Worm (Caenorhabditis elegans) whole organism, late embryonic: ENCODE measurements around the gene C44C10.9.

ENCODE experiments used
- C08G9.2 ChIP-seq: sonication (generic microtip); optimal IDR thresholded peaks from 2 replicates; lab custom pipeline; 2016; ENCODE audit warnings: mild to moderate bottlenecking, missing genetic modification characterization, moderate library complexity, missing compliant biosample characterization
- K02D7.2 ChIP-seq: sonication (generic microtip); optimal IDR thresholded peaks from 2 replicates; lab custom pipeline; 2017; ENCODE audit warnings: mild to moderate bottlenecking, missing genetic modification characterization, missing compliant biosample characterization
- Y22D7AL.16 ChIP-seq: sonication (generic microtip); optimal IDR thresholded peaks from 2 replicates; lab custom pipeline; 2016; ENCODE audit warnings: missing genetic modification characterization, missing compliant biosample characterization
- ama-1 ChIP-seq: fragments of 150-350 bp; optimal IDR thresholded peaks from 2 replicates; lab custom pipeline; 2014
- ceh-14 ChIP-seq: sonication (generic microtip); optimal IDR thresholded peaks from 2 replicates; lab custom pipeline; 2016; ENCODE audit warnings: missing genotype, missing genetic modification characterization, missing compliant biosample characterization
- ceh-18 ChIP-seq: sonication (generic microtip); optimal IDR thresholded peaks from 2 replicates; lab custom pipeline; 2016; ENCODE audit warnings: missing genetic modification characterization, missing compliant biosample characterization
- ceh-2 ChIP-seq: sonication (generic microtip); optimal IDR thresholded peaks from 2 replicates; lab custom pipeline; 2016; ENCODE audit warnings: missing genotype, missing genetic modification characterization, missing compliant biosample characterization
- ceh-45 ChIP-seq: fragments of 200-800 bp; sonication (Bioruptor generic); IDR thresholded peaks from 2 replicates; pipeline ENCODE4 v1.3.6; 2022; ENCODE audit warnings: missing genetic modification reagents, missing genetic modification characterization, missing compliant biosample characterization
- ceh-48 ChIP-seq: sonication (generic microtip); optimal IDR thresholded peaks from 2 replicates; lab custom pipeline; 2016; ENCODE audit warnings: missing genetic modification characterization, inconsistent platforms, missing compliant biosample characterization
- ceh-9 ChIP-seq: sonication (generic microtip); optimal IDR thresholded peaks from 2 replicates; lab custom pipeline; 2016; ENCODE audit warnings: mild to moderate bottlenecking, missing genetic modification characterization, inconsistent platforms, missing compliant biosample characterization
- che-1 ChIP-seq: sonication (generic microtip); optimal IDR thresholded peaks from 2 replicates; lab custom pipeline; 2016; ENCODE audit warnings: mild to moderate bottlenecking, missing genetic modification characterization, missing compliant biosample characterization
- elt-2 ChIP-seq: sonication (generic microtip); optimal IDR thresholded peaks from 2 replicates; lab custom pipeline; 2016; ENCODE audit warnings: missing genetic modification reagents, missing genetic modification characterization, missing compliant biosample characterization
- elt-4 ChIP-seq: sonication (generic microtip); optimal IDR thresholded peaks from 2 replicates; lab custom pipeline; 2016; ENCODE audit warnings: missing genetic modification characterization, missing compliant biosample characterization
- fax-1 ChIP-seq: sonication (generic microtip); optimal IDR thresholded peaks from 2 replicates; lab custom pipeline; 2016; ENCODE audit warnings: missing genotype, missing genetic modification characterization, missing compliant biosample characterization
- fkh-6 ChIP-seq: sonication (generic microtip); optimal IDR thresholded peaks from 2 replicates; lab custom pipeline; 2016; ENCODE audit warnings: missing genetic modification characterization, missing compliant biosample characterization
- hlh-15 ChIP-seq: sonication (generic microtip); optimal IDR thresholded peaks from 2 replicates; lab custom pipeline; 2016; ENCODE audit warnings: missing genetic modification characterization, missing compliant biosample characterization
- hlh-30 ChIP-seq: sonication (generic microtip); optimal IDR thresholded peaks from 2 replicates; lab custom pipeline; 2017; ENCODE audit warnings: antibody characterized with exemption, missing genetic modification characterization, missing compliant biosample characterization; ENCODE audit not compliant: insufficient read depth
- hlh-8 ChIP-seq: sonication (generic microtip); optimal IDR thresholded peaks from 2 replicates; lab custom pipeline; 2016; ENCODE audit warnings: missing genotype, missing genetic modification characterization, missing compliant biosample characterization
- lin-11 ChIP-seq: fragments of 200-800 bp; sonication (Bioruptor generic); optimal IDR thresholded peaks from 2 replicates; lab custom pipeline; 2018; ENCODE audit warnings: mild to moderate bottlenecking, missing genetic modification characterization, missing compliant biosample characterization
- madf-2 ChIP-seq: sonication (generic microtip); optimal IDR thresholded peaks from 2 replicates; lab custom pipeline; 2017; ENCODE audit warnings: missing genetic modification characterization, missing compliant biosample characterization
- nfya-1 ChIP-seq: sonication (generic microtip); optimal IDR thresholded peaks from 2 replicates; lab custom pipeline; 2017; ENCODE audit warnings: missing genetic modification characterization, mild to moderate bottlenecking, missing compliant biosample characterization, antibody characterized with exemption, moderate library complexity
- odd-2 ChIP-seq: sonication (generic microtip); optimal IDR thresholded peaks from 2 replicates; lab custom pipeline; 2017; ENCODE audit warnings: antibody characterized with exemption, mild to moderate bottlenecking, missing genetic modification characterization, missing compliant biosample characterization
- pag-3 ChIP-seq: sonication (generic microtip); optimal IDR thresholded peaks from 2 replicates; lab custom pipeline; 2016; ENCODE audit warnings: missing compliant biosample characterization, missing genetic modification characterization, borderline replicate concordance
- pqm-1 ChIP-seq: sonication (generic microtip); optimal IDR thresholded peaks from 2 replicates; lab custom pipeline; 2016; ENCODE audit warnings: missing genetic modification characterization, missing compliant biosample characterization
- pros-1 ChIP-seq: fragments of 150-350 bp; optimal IDR thresholded peaks from 2 replicates; lab custom pipeline; 2014; ENCODE audit warnings: missing biosample characterization, missing genetic modification reagents, missing genetic modification characterization
- rnt-1 ChIP-seq: sonication (generic microtip); optimal IDR thresholded peaks from 2 replicates; lab custom pipeline; 2016; ENCODE audit warnings: missing genetic modification characterization, missing compliant biosample characterization
- sox-2 ChIP-seq: fragments of 200-800 bp; sonication (Bioruptor generic); IDR thresholded peaks from 2 replicates; pipeline ENCODE4 v1.3.6; 2022; ENCODE audit warnings: missing genetic modification reagents, missing genetic modification characterization, missing compliant biosample characterization
- tbx-2 ChIP-seq: sonication (generic microtip); optimal IDR thresholded peaks from 2 replicates; lab custom pipeline; 2016; ENCODE audit warnings: missing genetic modification characterization, missing compliant biosample characterization
- tbx-7 ChIP-seq: sonication (generic microtip); optimal IDR thresholded peaks from 2 replicates; lab custom pipeline; 2016; ENCODE audit warnings: missing genotype, missing genetic modification characterization, missing compliant biosample characterization
- ttx-3 ChIP-seq: sonication (generic microtip); optimal IDR thresholded peaks from 2 replicates; lab custom pipeline; 2016; ENCODE audit warnings: missing genetic modification reagents, missing genetic modification characterization, missing compliant biosample characterization
- unc-3 ChIP-seq, 2 experiments: fragments of 200-800 bp in 1 of 2; sonication (Bioruptor generic) in 1 of 2; sonication (generic microtip) in 1 of 2; conservative IDR thresholded peaks in 1 of 2; optimal IDR thresholded peaks in 1 of 2; 2 replicates each; pipeline versions ENCODE4 v1.3.6 to Lab custom; 2016 to 2022; ENCODE audit warnings: missing compliant biosample characterization in 2 of 2, missing genetic modification characterization in 2 of 2, missing genetic modification reagents in 1 of 2
- unc-42 ChIP-seq: sonication (generic microtip); optimal IDR thresholded peaks from 2 replicates; lab custom pipeline; 2016; ENCODE audit warnings: missing genotype, missing genetic modification characterization, missing compliant biosample characterization
- unc-55 ChIP-seq: sonication (generic microtip); optimal IDR thresholded peaks from 2 replicates; lab custom pipeline; 2017; ENCODE audit warnings: missing biosample characterization, missing genetic modification reagents, missing genetic modification characterization
- ztf-16 ChIP-seq: sonication (generic microtip); optimal IDR thresholded peaks from 2 replicates; lab custom pipeline; 2017; ENCODE audit warnings: missing genetic modification characterization, missing compliant biosample characterization

Gene C44C10.9

ce11 chrX:11718751-11719150 is 2.4 kb upstream of the C44C10.9 start:
- no peak for TF ChIP-seq ceh-14 (tag; lab: Kevin White, UChicago)
- TF ChIP-seq ceh-18 (tag; lab: Kevin White, UChicago) = peak; percentile 14
- no peak for TF ChIP-seq che-1 (tag; lab: Kevin White, UChicago)

- TF ChIP-seq nfya-1 (tag; lab: Kevin White, UChicago) (no peak), fkh-6 (tag; lab: Kevin White, UChicago) (no peak), hlh-15 (tag; lab: Kevin White, UChicago) (no peak), ceh-2 (tag; lab: Kevin White, UChicago) (no peak), sox-2 (no peak), pqm-1 (no peak), C08G9.2 (tag; lab: Kevin White, UChicago) (no peak), unc-3 (GFP tag; conservative IDR thresholded peaks at IDR 0.05; lab: Robert Waterston, UW) (no peak), unc-3 (tag; optimal IDR thresholded peaks at IDR 0.05; lab: Kevin White, UChicago) (no peak), ceh-48 (no peak), madf-2 (tag; lab: Kevin White, UChicago) (no peak), hlh-8 (tag; lab: Kevin White, UChicago) (no peak), unc-55 (GFP tag; lab: Kevin White, UChicago) (no peak), rnt-1 (no peak), tbx-2 (tag; lab: Kevin White, UChicago) (no peak), pag-3 (tag; lab: Kevin White, UChicago) (no peak), fax-1 (tag; lab: Kevin White, UChicago) (no peak)
These were observed 4.0 kb downstream of the C44C10.9 start, which contains the start of gene col-180 for ce11 chrX:11712230-11712853. col-180 (minus strand) TSS chrX:11712280.

ce11 chrX:11711437-11712080 is 4.8 kb downstream of the C44C10.9 start:
- TF ChIP-seq fax-1 (tag; lab: Kevin White, UChicago) = no peak
- 0 out of 2 replicates have a peak, but pooled peaks have one; percentile 14 for TF ChIP-seq ceh-45 (GFP tag; lab: Robert Waterston, UW)
- TF ChIP-seq elt-4 (tag; lab: Kevin White, UChicago) = peak; percentile 69

ce11 chrX:11710229-11710628 is 6.1 kb downstream of the C44C10.9 start, which contains the start of gene C44C10.11:
C44C10.11 (minus strand) TSS chrX:11710343.
- TF ChIP-seq ztf-16 (tag; lab: Kevin White, UChicago) (no peak), unc-42 (tag; lab: Kevin White, UChicago) (peak; percentile 11)

ce11 chrX:11702236-11702635 is 14.1 kb downstream of the C44C10.9 start, which contains the start of gene C44C10.3:
C44C10.3 (plus strand) TSS chrX:11702536.
- TF ChIP-seq K02D7.2 (tag; lab: Kevin White, UChicago) = no peak
- no peak for TF ChIP-seq odd-2 (tag; lab: Kevin White, UChicago)
- no peak for TF ChIP-seq ama-1 (lab: Kevin White, UChicago)
- TF ChIP-seq elt-2 (tag; lab: Kevin White, UChicago) = no peak
- TF ChIP-seq tbx-7 = no peak
- no peak for TF ChIP-seq ceh-9 (tag; lab: Kevin White, UChicago)
- no peak for TF ChIP-seq pros-1 (tag; lab: Kevin White, UChicago)
- no peak for TF ChIP-seq ttx-3
- TF ChIP-seq Y22D7AL.16 (tag; lab: Kevin White, UChicago) = no peak
- TF ChIP-seq hlh-30 (tag; lab: Kevin White, UChicago) = no peak
- TF ChIP-seq lin-11 (tag; lab: Kevin White, UChicago) = no peak
